Worm (Caenorhabditis elegans) whole organism, L2 larva: ENCODE data around the gene sptl-2.

Source experiments
- C34F6.9 ChIP-seq: fragments of 150-350 bp; optimal IDR thresholded peaks from 2 replicates; lab custom pipeline; 2014; ENCODE audit warnings: missing biosample characterization, missing genetic modification characterization
- F13H6.1 ChIP-seq: sonication (generic microtip); optimal IDR thresholded peaks from 2 replicates; lab custom pipeline; 2016; ENCODE audit warnings: missing genetic modification characterization, missing compliant biosample characterization
- R02D3.7 ChIP-seq: fragments of 150-350 bp; optimal IDR thresholded peaks from 2 replicates; lab custom pipeline; 2014; ENCODE audit warnings: missing biosample characterization, missing genetic modification characterization
- Y55F3AM.14 ChIP-seq: fragments of 200-800 bp; sonication (Bioruptor generic); optimal IDR thresholded peaks from 2 replicates; lab custom pipeline; 2018; ENCODE audit warnings: mild to moderate bottlenecking, missing genetic modification characterization, missing compliant biosample characterization
- alr-1 ChIP-seq: fragments of 150-350 bp; optimal IDR thresholded peaks from 2 replicates; lab custom pipeline; 2014; ENCODE audit warnings: missing biosample characterization, missing genetic modification characterization
- blmp-1 ChIP-seq: sonication (generic microtip); optimal IDR thresholded peaks from 2 replicates; lab custom pipeline; 2017; ENCODE audit warnings: missing genetic modification characterization, mild to moderate bottlenecking, missing compliant biosample characterization, antibody characterized with exemption, moderate library complexity; ENCODE audit not compliant: insufficient read depth
- ceh-16 ChIP-seq: fragments of 150-350 bp; optimal IDR thresholded peaks from 2 replicates; lab custom pipeline; 2014; ENCODE audit warnings: missing biosample characterization, missing genetic modification characterization
- ceh-82 ChIP-seq: fragments of 150-350 bp; optimal IDR thresholded peaks from 2 replicates; lab custom pipeline; 2014; ENCODE audit warnings: missing biosample characterization, missing genetic modification characterization
- crh-2 ChIP-seq: sonication (generic microtip); optimal IDR thresholded peaks from 2 replicates; lab custom pipeline; 2017; ENCODE audit warnings: missing biosample characterization, missing genetic modification characterization
- dmd-4 ChIP-seq: sonication (generic microtip); optimal IDR thresholded peaks from 2 replicates; lab custom pipeline; 2017; ENCODE audit warnings: missing biosample characterization, missing genetic modification characterization
- egl-27 ChIP-seq: sonication (generic microtip); optimal IDR thresholded peaks from 3 replicates; lab custom pipeline; 2017; ENCODE audit warnings: missing biosample characterization, missing genetic modification reagents, missing genetic modification characterization
- elt-1 ChIP-seq: fragments of 150-350 bp; optimal IDR thresholded peaks from 2 replicates; lab custom pipeline; 2014; ENCODE audit warnings: missing biosample characterization, missing genetic modification characterization
- elt-3 ChIP-seq: sonication (generic microtip); optimal IDR thresholded peaks from 2 replicates; lab custom pipeline; 2017; ENCODE audit warnings: missing biosample characterization, missing genetic modification characterization
- fos-1 ChIP-seq: fragments of 150-350 bp; optimal IDR thresholded peaks from 2 replicates; lab custom pipeline; 2014; ENCODE audit warnings: missing biosample characterization, missing genetic modification characterization
- gmeb-1 ChIP-seq: fragments of 150-350 bp; optimal IDR thresholded peaks from 2 replicates; lab custom pipeline; 2014; ENCODE audit warnings: missing biosample characterization, missing genetic modification characterization
- lin-13 ChIP-seq: fragments of 150-350 bp; optimal IDR thresholded peaks from 2 replicates; lab custom pipeline; 2014; ENCODE audit warnings: missing biosample characterization, missing genetic modification reagents, missing genetic modification characterization
- lin-39 ChIP-seq: fragments of 150-350 bp; optimal IDR thresholded peaks from 2 replicates; lab custom pipeline; 2014; ENCODE audit warnings: missing biosample characterization, missing genetic modification reagents, missing genetic modification characterization
- mab-5 ChIP-seq: fragments of 150-350 bp; optimal IDR thresholded peaks from 2 replicates; lab custom pipeline; 2014; ENCODE audit warnings: missing biosample characterization, missing genetic modification characterization
- nhr-10 ChIP-seq: sonication (generic microtip); optimal IDR thresholded peaks from 2 replicates; lab custom pipeline; 2017; ENCODE audit warnings: missing biosample characterization, missing genetic modification characterization
- nhr-11 ChIP-seq: fragments of 150-350 bp; optimal IDR thresholded peaks from 2 replicates; lab custom pipeline; 2014; ENCODE audit warnings: missing biosample characterization, missing genetic modification characterization
- nhr-12 ChIP-seq: fragments of 150-350 bp; optimal IDR thresholded peaks from 2 replicates; lab custom pipeline; 2014; ENCODE audit warnings: missing biosample characterization, missing genetic modification characterization
- nhr-129 ChIP-seq: fragments of 150-350 bp; optimal IDR thresholded peaks from 2 replicates; lab custom pipeline; 2014; ENCODE audit warnings: missing biosample characterization, missing genetic modification characterization
- nhr-25 ChIP-seq: fragments of 150-350 bp; sonication (generic microtip); optimal IDR thresholded peaks from 3 replicates; lab custom pipeline; 2014; ENCODE audit warnings: missing biosample characterization, missing genetic modification characterization
- nhr-77 ChIP-seq: fragments of 150-350 bp; optimal IDR thresholded peaks from 2 replicates; lab custom pipeline; 2014; ENCODE audit warnings: missing biosample characterization, missing genetic modification characterization
- sem-4 ChIP-seq: fragments of 150-350 bp; optimal IDR thresholded peaks from 2 replicates; lab custom pipeline; 2014; ENCODE audit warnings: missing biosample characterization, missing genetic modification reagents, missing genetic modification characterization
- sma-3 ChIP-seq: sonication (generic microtip); optimal IDR thresholded peaks from 2 replicates; lab custom pipeline; 2016; ENCODE audit warnings: missing genetic modification reagents, missing genetic modification characterization, missing compliant biosample characterization
- sma-9 ChIP-seq, 2 experiments: fragments of 150-350 bp in 1 of 2; sonication (generic microtip) in 1 of 2; optimal IDR thresholded peaks; 2 replicates each; lab custom pipeline; 2014 to 2016; ENCODE audit warnings: missing genetic modification characterization in 2 of 2, mild to moderate bottlenecking in 1 of 2, missing biosample characterization in 1 of 2, missing compliant biosample characterization in 1 of 2, missing genetic modification reagents in 1 of 2, moderate library complexity in 1 of 2
- snpc-4 ChIP-seq: fragments of 150-350 bp; optimal IDR thresholded peaks from 2 replicates; lab custom pipeline; 2014; ENCODE audit warnings: missing biosample characterization, missing genetic modification characterization
- unc-55 ChIP-seq: fragments of 150-350 bp; sonication (generic microtip); optimal IDR thresholded peaks from 3 replicates; lab custom pipeline; 2014; ENCODE audit warnings: missing biosample characterization, missing genetic modification reagents, missing genetic modification characterization
- unc-62 ChIP-seq: fragments of 150-350 bp; optimal IDR thresholded peaks from 2 replicates; lab custom pipeline; 2014; ENCODE audit warnings: missing biosample characterization, missing genetic modification reagents, missing genetic modification characterization
- zag-1 ChIP-seq: fragments of 150-350 bp; optimal IDR thresholded peaks from 2 replicates; lab custom pipeline; 2014; ENCODE audit warnings: missing biosample characterization, missing genetic modification characterization
- ztf-1 ChIP-seq: fragments of 200-800 bp; sonication (Bioruptor generic); conservative IDR thresholded peaks from 2 replicates; pipeline ENCODE4 v1.3.6; 2022; ENCODE audit warnings: missing genetic modification characterization, missing compliant biosample characterization
- ztf-11 ChIP-seq: sonication (generic microtip); optimal IDR thresholded peaks from 2 replicates; lab custom pipeline; 2017; ENCODE audit warnings: missing biosample characterization, missing genetic modification characterization
- ztf-4 ChIP-seq: fragments of 150-350 bp; optimal IDR thresholded peaks from 2 replicates; lab custom pipeline; 2014; ENCODE audit warnings: missing biosample characterization, missing genetic modification characterization

sptl-2 gene

ce11 chrV:7983381-7984052 is 33.5 kb upstream of the sptl-2 start, which contains the start of the genes natb-1 and abhd-12 (continued):
- peak; percentile 72 for TF ChIP-seq unc-55 (GFP tag; lab: Kevin White, UChicago)
- no peak for TF ChIP-seq elt-3 (tag; lab: Kevin White, UChicago)
- no peak for TF ChIP-seq R02D3.7 (tag; lab: Kevin White, UChicago)
- no peak for TF ChIP-seq nhr-11 (tag; lab: Kevin White, UChicago)
- TF ChIP-seq crh-2 (tag; lab: Kevin White, UChicago) = peak; percentile 12
- TF ChIP-seq zag-1 (tag; lab: Kevin White, UChicago) = no peak
- no peak for TF ChIP-seq nhr-12 (tag; lab: Kevin White, UChicago)
- peak; percentile 30 for TF ChIP-seq nhr-25 (tag; lab: Kevin White, UChicago)
- no peak for TF ChIP-seq sma-9 (GFP tag; optimal IDR thresholded peaks at IDR 0.05; lab: Kevin White, UChicago)
- TF ChIP-seq sma-9 (tag; optimal IDR thresholded peaks at IDR 0.05; lab: Kevin White, UChicago) = no peak
- no peak for TF ChIP-seq mab-5
- peak; percentile 75 for TF ChIP-seq C34F6.9 (tag; lab: Kevin White, UChicago)
- no peak for TF ChIP-seq ceh-16 (tag; lab: Kevin White, UChicago)
- TF ChIP-seq nhr-10 (tag; lab: Kevin White, UChicago) = no peak
- no peak for TF ChIP-seq ztf-1 (GFP tag; lab: Robert Waterston, UW)
- peak; percentile 20 for TF ChIP-seq fos-1 (tag; lab: Kevin White, UChicago)
- TF ChIP-seq nhr-129 (tag; lab: Kevin White, UChicago) = peak; percentile 45
- TF ChIP-seq egl-27 (tag; lab: Kevin White, UChicago) = no peak
- TF ChIP-seq nhr-77 = no peak
- no peak for TF ChIP-seq alr-1 (tag; lab: Kevin White, UChicago)
- TF ChIP-seq ceh-82 (tag; lab: Kevin White, UChicago) = no peak
- no peak for TF ChIP-seq snpc-4 (tag; lab: Kevin White, UChicago)
- TF ChIP-seq lin-13 (GFP tag; lab: Kevin White, UChicago) = no peak
- no peak for TF ChIP-seq lin-39 (tag; lab: Kevin White, UChicago)
- TF ChIP-seq, all 48 proteins: peak for 9

- TF ChIP-seq C34F6.9 (tag; lab: Kevin White, UChicago) (no peak), dmd-4 (tag; lab: Kevin White, UChicago) (no peak), ztf-11 (tag; lab: Kevin White, UChicago) (no peak), F13H6.1 (tag; lab: Kevin White, UChicago) (no peak), alr-1 (tag; lab: Kevin White, UChicago) (no peak)
These were observed 31.1 kb upstream of the sptl-2 start, which contains the start of gene Y97E10AL.1 for ce11 chrV:7985860-7986259. TSS of gene Y97E10AL.1 (plus strand) at chrV:7986160.

- TF ChIP-seq zag-1 (tag; lab: Kevin White, UChicago) (no peak), sma-3 (GFP tag; lab: Kevin White, UChicago) (no peak), unc-62 (GFP tag; lab: Kevin White, UChicago) (no peak), nhr-129 (tag; lab: Kevin White, UChicago) (no peak), crh-2 (tag; lab: Kevin White, UChicago) (no peak)
These were observed 22.4 kb upstream of the sptl-2 start, which contains the start of gene ceh-76 for ce11 chrV:7994570-7994969. TSS of gene ceh-76 (minus strand) at chrV:7994670.

ce11 chrV:7995165-7995564 is 21.8 kb upstream of the sptl-2 start:
- TF ChIP-seq nhr-129 (tag; lab: Kevin White, UChicago) (no peak), snpc-4 (tag; lab: Kevin White, UChicago) (no peak)

ce11 chrV:7995878-7996277 is 21.1 kb upstream of the sptl-2 start, which contains the start of gene Y97E10AR.2:
TSS of gene Y97E10AR.2 (plus strand) at chrV:7996178.
- TF ChIP-seq unc-55 (GFP tag; lab: Kevin White, UChicago) (no peak), nhr-10 (tag; lab: Kevin White, UChicago) (no peak), ceh-16 (tag; lab: Kevin White, UChicago) (no peak), gmeb-1 (tag; lab: Kevin White, UChicago) (no peak), dmd-4 (tag; lab: Kevin White, UChicago) (no peak), elt-3 (tag; lab: Kevin White, UChicago) (no peak), alr-1 (tag; lab: Kevin White, UChicago) (no peak), nhr-25 (tag; lab: Kevin White, UChicago) (no peak), blmp-1 (tag; lab: Kevin White, UChicago) (no peak), elt-1 (no peak), fos-1 (tag; lab: Kevin White, UChicago) (no peak), Y55F3AM.14 (GFP tag; lab: Kevin White, UChicago) (no peak), sem-4 (no peak), egl-27 (tag; lab: Kevin White, UChicago) (no peak), lin-13 (GFP tag; lab: Kevin White, UChicago) (no peak), mab-5 (no peak), ztf-4 (no peak), nhr-77 (no peak), ceh-82 (tag; lab: Kevin White, UChicago) (no peak)
